Fruit fly (Drosophila melanogaster): ENCODE measurements around the gene Sfmbt.

Gene Sfmbt

DNA sequence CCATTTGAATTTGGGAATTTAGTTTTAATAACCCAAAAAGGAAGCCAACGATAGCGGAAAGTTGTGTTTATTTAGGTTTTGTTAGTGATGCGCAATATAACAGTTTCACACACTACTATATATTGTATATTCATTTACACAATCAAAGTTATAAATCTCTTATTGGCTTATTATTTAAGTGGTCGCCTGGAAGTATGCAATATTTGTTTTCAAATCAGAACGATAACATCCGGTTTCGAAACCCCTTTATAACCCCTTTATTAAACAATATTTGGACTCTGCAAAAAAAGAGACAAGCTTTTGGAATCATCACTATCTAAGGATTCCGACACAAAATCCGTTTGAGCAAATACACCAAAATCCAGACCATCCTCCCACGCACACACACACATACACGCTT is 18.7 kb downstream of the Sfmbt start (continued):
- TF ChIP-seq mirr (GFP tag; optimal IDR thresholded peaks at IDR 0.05), result peak; percentile 51
- TF ChIP-seq CG1792 (GFP tag; optimal IDR thresholded peaks at IDR 0.05), result no peak
- TF ChIP-seq chinmo (GFP tag; IDR thresholded peaks at IDR 0.05; ENCODE audit: partially characterized antibody), result no peak
- no peak for TF ChIP-seq Sry-δ (GFP tag; optimal IDR thresholded peaks at IDR 0.05)
- no peak for TF ChIP-seq bab2 (GFP tag; optimal IDR thresholded peaks at IDR 0.05)
- no peak for TF ChIP-seq sr (GFP tag; IDR thresholded peaks at IDR 0.05)
- TF ChIP-seq CG6683 (GFP tag; optimal IDR thresholded peaks at IDR 0.05), result no peak
- TF ChIP-seq unpg (GFP tag; optimal IDR thresholded peaks at IDR 0.05), result no peak
- TF ChIP-seq ap (GFP tag; IDR thresholded peaks at IDR 0.05), result no peak
- TF ChIP-seq slbo (GFP tag; IDR thresholded peaks at IDR 0.05), result no peak
- TF ChIP-seq Med (GFP tag), result peak; percentile 87
- no peak for TF ChIP-seq CG3995 (GFP tag; optimal IDR thresholded peaks at IDR 0.05)
- TF ChIP-seq sna (GFP tag; IDR thresholded peaks at IDR 0.05; ENCODE audit: partially characterized antibody), result no peak
- TF ChIP-seq Elba2 (GFP tag; optimal IDR thresholded peaks at IDR 0.05), result peak; percentile 15
- TF ChIP-seq CG18476 (GFP tag; optimal IDR thresholded peaks at IDR 0.05), result no peak
- peak; percentile 21 for TF ChIP-seq cg (GFP tag; optimal IDR thresholded peaks at IDR 0.05)
- peak; percentile 33 for TF ChIP-seq CG7987 (GFP tag; optimal IDR thresholded peaks at IDR 0.05)
- TF ChIP-seq bowl (GFP tag; IDR thresholded peaks at IDR 0.05), result no peak
- TF ChIP-seq Ets65A (GFP tag), result no peak
- TF ChIP-seq CG4820 (GFP tag; optimal IDR thresholded peaks at IDR 0.05), result no peak
- peak; percentile 42 for TF ChIP-seq Meics (GFP tag; optimal IDR thresholded peaks at IDR 0.05)
- no peak for TF ChIP-seq CG18619 (GFP tag; optimal IDR thresholded peaks at IDR 0.05)
- no peak for TF ChIP-seq CG2202 (tag; optimal IDR thresholded peaks at IDR 0.05)
- TF ChIP-seq Hand (GFP tag; optimal IDR thresholded peaks at IDR 0.05), result no peak
- no peak for TF ChIP-seq cas (GFP tag; IDR thresholded peaks at IDR 0.05)
- TF ChIP-seq schlank (tag; optimal IDR thresholded peaks at IDR 0.05), result no peak
- no peak for TF ChIP-seq da (GFP tag; optimal IDR thresholded peaks at IDR 0.05)
- TF ChIP-seq ssp (GFP tag; IDR thresholded peaks at IDR 0.05), result no peak
- no peak for TF ChIP-seq Drgx (GFP tag; IDR thresholded peaks at IDR 0.05)
- TF ChIP-seq Sox102F (GFP tag; optimal IDR thresholded peaks at IDR 0.05), result no peak
- no peak for TF ChIP-seq CG13424 (tag; optimal IDR thresholded peaks at IDR 0.05)
- TF ChIP-seq CG5953 (GFP tag; IDR thresholded peaks at IDR 0.05), result no peak
- TF ChIP-seq dimm (GFP tag; IDR thresholded peaks at IDR 0.05), result no peak
- no peak for TF ChIP-seq CG18262 (tag; optimal IDR thresholded peaks at IDR 0.05)
- TF ChIP-seq phol (tag; optimal IDR thresholded peaks at IDR 0.05), result no peak
- TF ChIP-seq gsb-n (tag; optimal IDR thresholded peaks at IDR 0.05), result no peak
- no peak for TF ChIP-seq gfzf (GFP tag; optimal IDR thresholded peaks at IDR 0.05)
- TF ChIP-seq CG6854 (GFP tag; optimal IDR thresholded peaks at IDR 0.05), result peak; percentile 3
- peak in 1 of 2 experiments; percentile 89 for TF ChIP-seq insv (GFP tag; optimal IDR thresholded peaks at IDR 0.05)
- peak; percentile 11 for TF ChIP-seq MTF-1 (GFP tag; optimal IDR thresholded peaks at IDR 0.05; ENCODE audit: borderline replicate concordance)
- TF ChIP-seq CG14667 (GFP tag; IDR thresholded peaks at IDR 0.05), result no peak
- no peak for TF ChIP-seq CG14050 (GFP tag; IDR thresholded peaks at IDR 0.05)
- TF ChIP-seq CG9817 (tag; optimal IDR thresholded peaks at IDR 0.05), result no peak
- TF ChIP-seq Neu2 (GFP tag; optimal IDR thresholded peaks at IDR 0.05; ENCODE audit: borderline replicate concordance), result no peak
- no peak for TF ChIP-seq CG13894 (tag; optimal IDR thresholded peaks at IDR 0.05)
- TF ChIP-seq Hr39 (optimal IDR thresholded peaks at IDR 0.05), result no peak
- TF ChIP-seq CG13296 (GFP tag; optimal IDR thresholded peaks at IDR 0.05), result peak; percentile 67
- TF ChIP-seq ro (GFP tag; IDR thresholded peaks at IDR 0.05), result no peak
- no peak for TF ChIP-seq pan (optimal IDR thresholded peaks at IDR 0.05)
- TF ChIP-seq pan (GFP tag; optimal IDR thresholded peaks at IDR 0.05 in 1 of 2, IDR thresholded peaks at IDR 0.05 in 1 of 2), result peak in 1 of 2 experiments; percentile 15
- no peak for TF ChIP-seq CG7928 (GFP tag; optimal IDR thresholded peaks at IDR 0.05)
- TF ChIP-seq Oaz (GFP tag; IDR thresholded peaks at IDR 0.05), result no peak
- no peak for TF ChIP-seq Sin3A (optimal IDR thresholded peaks at IDR 0.05)
